Worm (Caenorhabditis elegans) whole organism, mixed stage, embryonic: ENCODE results near the gene mec-14.

ENCODE experiments used
- blmp-1 ChIP-seq: fragments of 150-350 bp; optimal IDR thresholded peaks from 2 replicates; lab custom pipeline; 2014; ENCODE audit warnings: missing biosample characterization, missing genetic modification characterization
- ces-1 ChIP-seq: fragments of 150-350 bp; optimal IDR thresholded peaks from 2 replicates; lab custom pipeline; 2014; ENCODE audit warnings: missing biosample characterization, missing genetic modification reagents, missing genetic modification characterization
- flh-1 ChIP-seq: fragments of 200-800 bp; sonication (Bioruptor generic); optimal IDR thresholded peaks from 2 replicates; lab custom pipeline; 2018; ENCODE audit warnings: mild to moderate bottlenecking, missing genetic modification characterization, moderate library complexity, missing compliant biosample characterization
- lsy-2 ChIP-seq: fragments of 150-350 bp; optimal IDR thresholded peaks from 2 replicates; lab custom pipeline; 2014; ENCODE audit warnings: missing biosample characterization, missing genetic modification characterization
- nhr-28 ChIP-seq: fragments of 150-350 bp; optimal IDR thresholded peaks from 2 replicates; lab custom pipeline; 2014; ENCODE audit warnings: missing biosample characterization, missing genetic modification characterization
- snpc-4 ChIP-seq: fragments of 150-350 bp; optimal IDR thresholded peaks from 2 replicates; lab custom pipeline; 2014; ENCODE audit warnings: missing biosample characterization, missing genetic modification characterization
- sptf-1 ChIP-seq: sonication (generic microtip); optimal IDR thresholded peaks from 2 replicates; lab custom pipeline; 2017; ENCODE audit warnings: mild to moderate bottlenecking, missing genetic modification characterization, moderate library complexity, missing compliant biosample characterization
- unc-39 ChIP-seq: fragments of 150-350 bp; optimal IDR thresholded peaks from 2 replicates; lab custom pipeline; 2014; ENCODE audit warnings: missing biosample characterization, missing genetic modification characterization
- unc-62 ChIP-seq: fragments of 150-350 bp; optimal IDR thresholded peaks from 2 replicates; lab custom pipeline; 2014; ENCODE audit warnings: missing biosample characterization, missing genetic modification reagents, missing genetic modification characterization
- ztf-11 ChIP-seq: fragments of 150-350 bp; optimal IDR thresholded peaks from 2 replicates; lab custom pipeline; 2014; ENCODE audit warnings: missing biosample characterization, missing genetic modification characterization

- TF ChIP-seq flh-1 (no peak), sptf-1 (tag; lab: Kevin White, UChicago) (no peak), ztf-11 (tag; lab: Kevin White, UChicago) (no peak), lsy-2 (tag; lab: Kevin White, UChicago) (no peak), unc-62 (GFP tag; lab: Kevin White, UChicago) (no peak), blmp-1 (tag; lab: Kevin White, UChicago) (no peak), unc-39 (tag; lab: Kevin White, UChicago) (no peak), ces-1 (GFP tag; lab: Kevin White, UChicago) (no peak), nhr-28 (tag; lab: Kevin White, UChicago) (no peak), snpc-4 (tag; lab: Kevin White, UChicago) (no peak)
Observed at ce11 chrIII:7180613-7181012, 12.2 kb downstream of the mec-14 start, which contains the start of gene ndab-2.
